Worm (Caenorhabditis elegans): ENCODE measurements around the gene Y57G7A.11.

The Y57G7A.11 gene

DNA sequence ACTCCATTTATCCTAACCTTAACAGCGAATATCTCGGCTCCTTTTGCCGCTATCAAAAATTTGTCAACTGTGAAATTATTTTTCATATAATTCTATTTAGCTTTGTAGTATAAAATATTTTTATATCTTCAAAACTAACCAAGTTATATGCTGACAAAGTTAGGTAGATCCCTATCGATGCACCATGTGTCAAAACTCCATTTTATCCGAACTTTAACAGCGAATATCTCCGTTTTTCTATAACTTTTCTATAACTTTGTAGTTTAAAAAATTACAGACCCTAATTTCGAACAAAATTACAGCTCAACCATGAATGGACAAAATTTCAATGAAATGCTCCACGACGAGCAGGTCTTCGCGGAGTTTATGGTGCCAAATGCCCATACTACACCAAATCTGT, 19.1 kb upstream of the Y57G7A.11 start, which contains the start of gene Y57G7A.2:
Y57G7A.2 (plus strand) TSS at position 301 of the 400 bp plus-strand sequence.
- TF ChIP-seq unc-62 (GFP tag; optimal IDR thresholded peaks at IDR 0.05) (no peak), fkh-4 (tag; optimal IDR thresholded peaks at IDR 0.05; ENCODE audit: borderline replicate concordance) (no peak), zag-1 (tag; optimal IDR thresholded peaks at IDR 0.05) (no peak), ztf-4 (tag; optimal IDR thresholded peaks at IDR 0.05) (no peak), nhr-90 (tag; optimal IDR thresholded peaks at IDR 0.05; ENCODE audit: poor library complexity) (no peak), nhr-71 (tag; optimal IDR thresholded peaks at IDR 0.05) (no peak), vab-15 (tag; optimal IDR thresholded peaks at IDR 0.05) (no peak), lin-15B (tag; optimal IDR thresholded peaks at IDR 0.05) (no peak), ceh-90 (tag; optimal IDR thresholded peaks at IDR 0.05) (no peak), pag-3 (tag; optimal IDR thresholded peaks at IDR 0.05; ENCODE audit: borderline replicate concordance, insufficient read depth) (no peak), elt-2 (tag; optimal IDR thresholded peaks at IDR 0.05) (no peak), sptf-1 (tag; optimal IDR thresholded peaks at IDR 0.05) (no peak), nhr-11 (tag; optimal IDR thresholded peaks at IDR 0.05) (no peak), zip-4 (GFP tag; optimal IDR thresholded peaks at IDR 0.05) (no peak), irx-1 (tag; optimal IDR thresholded peaks at IDR 0.05) (no peak), ceh-8 (GFP tag; optimal IDR thresholded peaks at IDR 0.05) (no peak)

DNA sequence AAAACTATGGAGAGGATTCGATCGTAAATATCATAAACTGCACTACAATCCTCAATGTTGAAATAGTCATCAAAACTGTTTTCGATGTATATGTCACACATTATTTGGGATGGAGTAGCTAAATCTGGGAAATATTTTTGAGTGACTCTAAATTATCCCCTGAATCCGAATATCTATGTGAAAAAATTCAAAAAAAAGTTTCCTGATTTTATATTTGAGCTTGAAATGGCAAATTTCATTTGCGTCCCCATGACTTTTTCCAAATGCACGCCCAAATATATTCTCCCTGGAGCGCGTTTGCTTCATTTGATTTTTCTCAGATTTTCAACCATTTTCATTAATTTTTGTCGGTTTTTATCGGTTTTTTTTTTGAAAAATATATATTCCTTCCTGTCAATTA, 16.5 kb upstream of the Y57G7A.11 start, which contains the start of gene srz-64:
srz-64 (minus strand) TSS at position 101 of the 400 bp plus-strand sequence.
- TF ChIP-seq nhr-76 (tag; optimal IDR thresholded peaks at IDR 0.05) (no peak), elt-2 (tag; optimal IDR thresholded peaks at IDR 0.05) (no peak), mef-2 (tag; optimal IDR thresholded peaks at IDR 0.05) (no peak), efl-3 (GFP tag; optimal IDR thresholded peaks at IDR 0.05) (no peak), fkh-8 (tag; optimal IDR thresholded peaks at IDR 0.05) (no peak), ama-1 (optimal IDR thresholded peaks at IDR 0.05) (no peak), dpl-1 (GFP tag; optimal IDR thresholded peaks at IDR 0.05) (no peak), pqm-1 (tag; optimal IDR thresholded peaks at IDR 0.05) (no peak), nhr-11 (tag; optimal IDR thresholded peaks at IDR 0.05) (no peak)

DNA sequence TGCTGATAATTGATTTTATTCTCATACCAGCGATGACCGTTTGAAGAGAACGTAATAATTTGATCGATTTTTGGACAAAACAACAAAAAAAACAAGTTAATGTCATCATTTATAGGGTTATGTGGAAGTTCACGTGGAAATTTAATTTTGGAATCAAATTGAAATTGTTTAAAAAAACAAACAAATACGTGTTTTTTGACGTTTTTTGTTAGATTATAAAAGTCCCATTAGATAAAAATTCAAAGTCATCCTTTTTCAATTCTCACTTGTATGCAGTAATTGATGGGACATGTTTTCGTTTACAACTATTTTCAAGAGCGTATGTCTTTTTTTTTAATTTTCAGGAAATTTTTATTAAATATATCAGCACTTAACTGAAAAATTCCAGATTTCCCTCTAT, 8.8 kb upstream of the Y57G7A.11 start, which contains the start of the genes Y57G7A.6 and Y57G7A.3:
Y57G7A.6 (minus strand) TSS at position 101 of the 400 bp plus-strand sequence.
Y57G7A.3 (plus strand) TSS at position 269 of the 400 bp plus-strand sequence.
- TF ChIP-seq unc-130 (tag; optimal IDR thresholded peaks at IDR 0.05) (no peak), hlh-4 (tag; optimal IDR thresholded peaks at IDR 0.05) (no peak), snpc-4 (tag; optimal IDR thresholded peaks at IDR 0.05) (no peak), efl-3 (GFP tag; optimal IDR thresholded peaks at IDR 0.05) (no peak), unc-98 (GFP tag; IDR thresholded peaks at IDR 0.05) (no peak), fkh-8 (tag; optimal IDR thresholded peaks at IDR 0.05) (no peak), ama-1 (optimal IDR thresholded peaks at IDR 0.05) (no peak), nhr-77 (tag; optimal IDR thresholded peaks at IDR 0.05) (no peak), C34B4.2 (tag; optimal IDR thresholded peaks at IDR 0.05) (no peak), dpl-1 (GFP tag; optimal IDR thresholded peaks at IDR 0.05) (no peak)

DNA sequence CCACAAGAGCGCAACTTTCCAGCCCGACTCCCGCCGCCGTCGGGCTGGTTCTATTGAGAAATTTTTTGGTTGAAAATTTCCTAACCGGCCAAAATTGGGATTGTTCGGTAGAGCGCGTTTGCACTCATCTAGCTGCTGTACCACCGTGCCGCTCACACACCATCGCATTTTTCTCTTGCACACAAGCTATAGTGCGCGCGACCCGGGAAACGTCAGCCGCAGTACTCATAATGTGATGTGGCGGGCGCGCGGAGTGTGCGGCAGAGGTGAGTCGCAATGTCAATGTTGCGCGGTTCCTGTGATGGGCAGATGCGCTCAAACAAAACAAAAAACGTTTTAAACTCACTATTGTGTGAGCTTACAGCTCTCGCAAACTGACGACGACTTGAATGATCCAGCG, 8.3 kb upstream of the Y57G7A.11 start:
- TF ChIP-seq ces-1 (GFP tag; optimal IDR thresholded peaks at IDR 0.05) (no peak), nhr-47 (tag; optimal IDR thresholded peaks at IDR 0.05) (no peak), sup-37 (GFP tag; optimal IDR thresholded peaks at IDR 0.05) (no peak), lin-13 (GFP tag; optimal IDR thresholded peaks at IDR 0.05) (no peak), elt-2 (tag; optimal IDR thresholded peaks at IDR 0.05) (no peak), unc-130 (tag; optimal IDR thresholded peaks at IDR 0.05) (no peak), mep-1 (tag; optimal IDR thresholded peaks at IDR 0.05) (no peak), aha-1 (tag; optimal IDR thresholded peaks at IDR 0.05) (no peak), tbx-2 (tag; optimal IDR thresholded peaks at IDR 0.05) (no peak), efl-3 (GFP tag; optimal IDR thresholded peaks at IDR 0.05) (no peak), sox-4 (tag; optimal IDR thresholded peaks at IDR 0.05) (no peak), swsn-7 (tag; optimal IDR thresholded peaks at IDR 0.05) (no peak), egl-13 (tag; optimal IDR thresholded peaks at IDR 0.05) (no peak), hpl-2 (GFP tag; optimal IDR thresholded peaks at IDR 0.05) (no peak), fkh-8 (tag; optimal IDR thresholded peaks at IDR 0.05) (no peak), ztf-11 (tag; optimal IDR thresholded peaks at IDR 0.05) (no peak), nhr-90 (tag; optimal IDR thresholded peaks at IDR 0.05; ENCODE audit: poor library complexity) (no peak), rnt-1 (tag; optimal IDR thresholded peaks at IDR 0.05) (no peak), irx-1 (tag; optimal IDR thresholded peaks at IDR 0.05) (no peak), ztf-4 (tag; optimal IDR thresholded peaks at IDR 0.05) (no peak)

Data from whole organism, L1 larva.